Worm (Caenorhabditis elegans): ENCODE data around the gene igeg-1.

igeg-1 gene

DNA sequence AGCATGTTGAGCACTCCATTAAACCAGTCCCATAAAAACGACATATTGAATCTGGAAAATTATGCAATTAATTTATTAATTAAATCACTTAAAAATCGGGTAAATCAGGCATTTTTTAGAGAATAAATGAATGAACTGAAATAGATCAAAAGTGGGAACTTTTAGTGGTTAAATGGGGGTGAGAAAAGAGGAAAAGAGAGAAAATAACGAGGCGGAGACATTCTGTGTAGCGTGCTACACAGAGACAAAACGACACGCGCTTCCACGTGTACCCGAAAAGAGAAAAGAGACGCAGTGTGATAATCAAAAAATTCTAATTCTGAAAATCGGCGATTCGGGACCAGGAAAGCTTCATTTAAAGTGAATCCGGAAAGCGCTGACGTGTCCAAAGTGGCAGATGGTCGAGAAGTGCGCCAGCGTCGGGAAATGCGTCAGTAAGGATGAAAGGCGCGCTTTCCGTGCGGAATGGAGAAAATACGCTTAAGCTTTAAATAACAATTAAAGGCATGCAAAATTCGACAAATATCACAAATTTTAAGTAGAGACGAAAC is 49.1 kb upstream of the igeg-1 start, which contains the start of gene sar-1:
Gene sar-1 (minus strand): TSS at position 51 of the 551 bp plus-strand sequence.
- TF ChIP-seq F44E2.7 (GFP tag; IDR thresholded peaks at IDR 0.05), result no peak
- no peak for TF ChIP-seq Y105C5A.15 (GFP tag; IDR thresholded peaks at IDR 0.05)
- peak; percentile 77 for TF ChIP-seq spr-1 (tag; optimal IDR thresholded peaks at IDR 0.05)
- TF ChIP-seq nhr-48 (tag; optimal IDR thresholded peaks at IDR 0.05), result peak; percentile 76
- no peak for TF ChIP-seq unc-62 (GFP tag; optimal IDR thresholded peaks at IDR 0.05 in 1 of 2)
- TF ChIP-seq unc-62 (tag; optimal IDR thresholded peaks at IDR 0.05), result no peak
- TF ChIP-seq mep-1 (tag; optimal IDR thresholded peaks at IDR 0.05), result peak; percentile 83
- TF ChIP-seq nhr-28 (tag; optimal IDR thresholded peaks at IDR 0.05), result peak; percentile 86
- TF ChIP-seq ceh-44 (GFP tag; IDR thresholded peaks at IDR 0.05), result 0 out of 2 replicates have a peak, but pooled peaks have one; percentile 42
- TF ChIP-seq dve-1 (tag; optimal IDR thresholded peaks at IDR 0.05; ENCODE audit: insufficient read depth), result no peak
- TF ChIP-seq Y75B8A.6 (GFP tag; IDR thresholded peaks at IDR 0.05), result no peak
- no peak for TF ChIP-seq unc-39 (tag; optimal IDR thresholded peaks at IDR 0.05)
- peak; percentile 47; the same call in 1 of the 2 replicates for TF ChIP-seq ceh-20 (GFP tag; IDR thresholded peaks at IDR 0.05)
- TF ChIP-seq nhr-25 (tag; optimal IDR thresholded peaks at IDR 0.05; ENCODE audit: borderline replicate concordance, insufficient read depth), result no peak
- peak; percentile 52; the same call in 1 of the 2 replicates for TF ChIP-seq arid-1 (GFP tag; conservative IDR thresholded peaks at IDR 0.05)
- peak; percentile 75 for TF ChIP-seq nhr-77 (tag; optimal IDR thresholded peaks at IDR 0.05)
- TF ChIP-seq F49E8.2 (tag; optimal IDR thresholded peaks at IDR 0.05; ENCODE audit: borderline replicate concordance), result peak; percentile 36
- peak; percentile 60 to 83 for TF ChIP-seq mdl-1 (tag; optimal IDR thresholded peaks at IDR 0.05)
- TF ChIP-seq lin-15B (tag; optimal IDR thresholded peaks at IDR 0.05), result no peak
- peak; percentile 11 for TF ChIP-seq fkh-10 (GFP tag; optimal IDR thresholded peaks at IDR 0.05)
- TF ChIP-seq nhr-6 (tag; optimal IDR thresholded peaks at IDR 0.05), result peak; percentile 38
- peak; percentile 50; the same call in 1 of the 2 replicates for TF ChIP-seq lin-1 (GFP tag; IDR thresholded peaks at IDR 0.05)
- 0 out of 2 replicates have a peak, but pooled peaks have one; percentile 43 for TF ChIP-seq pha-4 (GFP tag; IDR thresholded peaks at IDR 0.05)
- no peak for TF ChIP-seq pha-4 (tag; optimal IDR thresholded peaks at IDR 0.05)
- no peak for TF ChIP-seq madf-5 (GFP tag; IDR thresholded peaks at IDR 0.05)
- peak in 1 of 2 experiments; percentile 5 for TF ChIP-seq ZK546.5 (tag; optimal IDR thresholded peaks at IDR 0.05)
- TF ChIP-seq set-16 (GFP tag; IDR thresholded peaks at IDR 0.05), result no peak
- peak in 1 of 2 experiments; percentile 49 for TF ChIP-seq daf-16 (GFP tag; optimal IDR thresholded peaks at IDR 0.05)
- TF ChIP-seq daf-16 (tag; optimal IDR thresholded peaks at IDR 0.05), result no peak
- no peak for TF ChIP-seq cey-2 (tag; optimal IDR thresholded peaks at IDR 0.05; ENCODE audit: borderline replicate concordance, insufficient read depth)
- TF ChIP-seq egl-43 (GFP tag; IDR thresholded peaks at IDR 0.05), result peak; percentile 78
- TF ChIP-seq ama-1 (optimal IDR thresholded peaks at IDR 0.05), result no peak
- TF ChIP-seq daf-19 (GFP tag; conservative IDR thresholded peaks at IDR 0.05), result no peak
- no peak for TF ChIP-seq nhr-237 (tag; optimal IDR thresholded peaks at IDR 0.05)
- TF ChIP-seq aly-2 (tag; optimal IDR thresholded peaks at IDR 0.05), result no peak
- TF ChIP-seq lsy-2 (tag; optimal IDR thresholded peaks at IDR 0.05), result peak; percentile 61 to 91
- TF ChIP-seq attf-4 (tag; optimal IDR thresholded peaks at IDR 0.05), result no peak
- TF ChIP-seq ces-1 (GFP tag; optimal IDR thresholded peaks at IDR 0.05), result no peak
- peak; percentile 85 for TF ChIP-seq T26A8.4 (GFP tag; IDR thresholded peaks at IDR 0.05)
- TF ChIP-seq F37D6.2 (tag; optimal IDR thresholded peaks at IDR 0.05), result peak; percentile 67
- peak; percentile 68; the same call in 1 of the 2 replicates for TF ChIP-seq zfp-3 (GFP tag; conservative IDR thresholded peaks at IDR 0.05)
- no peak for TF ChIP-seq daf-12 (tag; optimal IDR thresholded peaks at IDR 0.05)
- TF ChIP-seq nhr-41 (GFP tag; IDR thresholded peaks at IDR 0.05), result no peak
- 0 out of 2 replicates have a peak, but pooled peaks have one; percentile 12 for TF ChIP-seq php-3 (GFP tag; IDR thresholded peaks at IDR 0.05)
- peak; percentile 75 for TF ChIP-seq mes-2 (tag; optimal IDR thresholded peaks at IDR 0.05; ENCODE audit: poor library complexity, severe bottlenecking)
- TF ChIP-seq dmd-6 (GFP tag; IDR thresholded peaks at IDR 0.05), result peak; percentile 73
- no peak for TF ChIP-seq ceh-82 (tag; optimal IDR thresholded peaks at IDR 0.05)
- TF ChIP-seq hif-1 (tag; optimal IDR thresholded peaks at IDR 0.05), result peak in 1 of 2 experiments; percentile 58
- no peak for TF ChIP-seq madf-9 (GFP tag; conservative IDR thresholded peaks at IDR 0.05)
- TF ChIP-seq F10B5.3 (tag; optimal IDR thresholded peaks at IDR 0.05), result peak; percentile 67

Data from whole organism, L4 larva.